Fruit fly (Drosophila melanogaster) whole organism, pupa: Measurements from ENCODE around the gene CG16781.

Source experiments
- CG10348 ChIP-seq: fragments of 200-800 bp; sonication (Bioruptor generic); IDR thresholded peaks from 2 replicates; pipeline ENCODE4 v1.3.6; 2022; ENCODE audit warnings: missing biosample characterization, missing genetic modification characterization
- CG14655 ChIP-seq: fragments of 200-800 bp; sonication (Bioruptor generic); optimal IDR thresholded peaks from 3 replicates; lab custom pipeline; 2017; ENCODE audit warnings: mild to moderate bottlenecking, missing biosample characterization, missing genetic modification reagents, missing genetic modification characterization
- CG15710 ChIP-seq: fragments of 200-800 bp; sonication (Bioruptor generic); optimal IDR thresholded peaks from 2 replicates; lab custom pipeline; 2018; ENCODE audit warnings: missing biosample characterization, mild to moderate bottlenecking, missing genetic modification characterization, moderate library complexity
- CG34367 ChIP-seq: fragments of 200-800 bp; sonication (Bioruptor generic); optimal IDR thresholded peaks from 2 replicates; lab custom pipeline; 2018; ENCODE audit warnings: missing biosample characterization, mild to moderate bottlenecking, missing genetic modification characterization
- CG8159 ChIP-seq: fragments of 200-800 bp; sonication (Bioruptor generic); optimal IDR thresholded peaks from 3 replicates; lab custom pipeline; 2018; ENCODE audit warnings: missing biosample characterization, mild to moderate bottlenecking, missing genetic modification characterization, moderate library complexity
- D1 ChIP-seq: fragments of 200-800 bp; sonication (Bioruptor generic); optimal IDR thresholded peaks from 2 replicates; lab custom pipeline; 2018; ENCODE audit warnings: missing biosample characterization, mild to moderate bottlenecking, missing genetic modification characterization, moderate library complexity
- EcR ChIP-seq: fragments of 200-800 bp; sonication (Bioruptor generic); optimal IDR thresholded peaks from 3 replicates; lab custom pipeline; 2019; ENCODE audit warnings: missing biosample characterization, missing genetic modification characterization, mild to moderate bottlenecking, moderate library complexity, missing genetic modification reagents
- Ets98B ChIP-seq: fragments of 200-800 bp; sonication (Bioruptor generic); IDR thresholded peaks from 2 replicates; pipeline ENCODE4 v1.3.6; 2022; ENCODE audit warnings: missing biosample characterization, missing genetic modification characterization
- gl ChIP-seq: fragments of 200-800 bp; sonication (Bioruptor generic); optimal IDR thresholded peaks from 2 replicates; lab custom pipeline; 2018; ENCODE audit warnings: missing biosample characterization, mild to moderate bottlenecking, missing genetic modification characterization
- rn ChIP-seq: fragments of 200-800 bp; sonication (Bioruptor generic); IDR thresholded peaks from 2 replicates; pipeline ENCODE4 v1.3.6; 2022; ENCODE audit warnings: missing biosample characterization, missing genetic modification characterization

DNA sequence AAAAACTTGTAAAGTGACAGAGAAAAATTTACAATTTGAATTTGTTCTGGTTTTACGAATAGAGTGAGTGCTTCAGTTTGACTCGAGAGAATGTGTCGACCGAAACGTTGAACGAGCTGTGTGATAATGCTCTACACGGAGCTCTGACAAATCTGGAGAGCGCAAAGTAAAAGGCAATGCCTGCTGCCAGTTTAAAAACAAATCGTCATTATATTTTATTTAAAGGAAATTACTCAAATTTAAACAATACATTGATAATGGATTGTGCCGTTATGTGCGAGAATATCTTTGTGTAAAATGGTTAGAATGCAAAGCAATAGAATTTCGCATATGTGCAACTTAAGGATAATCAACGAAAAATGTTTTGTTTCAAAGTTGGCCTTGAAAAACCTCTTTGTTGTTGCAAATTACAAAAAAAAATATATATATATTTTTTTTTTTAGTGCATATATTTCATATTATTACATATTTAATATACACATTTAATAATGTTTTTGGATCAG lies 3.7 kb downstream of the CG16781 start, which contains the start of the genes CG16782 and CG10801:
- no peak for TF ChIP-seq gl (tag; lab: Kevin White, UChicago)
- no peak for TF ChIP-seq CG8159 (tag; lab: Kevin White, UChicago)
- no peak for TF ChIP-seq D1 (tag; lab: Kevin White, UChicago)
- TF ChIP-seq EcR (GFP tag; lab: Kevin White, UChicago): no peak
- no peak for TF ChIP-seq rn (GFP tag; lab: Robert Waterston, UW)
- no peak for TF ChIP-seq CG14655
- TF ChIP-seq CG10348: no peak
- no peak for TF ChIP-seq CG34367
- no peak for TF ChIP-seq CG15710 (tag; lab: Kevin White, UChicago)
- TF ChIP-seq Ets98B: no peak
